Fruit fly (Drosophila melanogaster) whole organism, prepupa: ENCODE results near the gene CG33640.
A peak's percentile ranks its signal among the peaks of the same experiment; 100 is the strongest.

ENCODE experiments used
- CG11902 ChIP-seq: fragments of 200-800 bp; sonication (Bioruptor generic); optimal IDR thresholded peaks from 3 replicates; lab custom pipeline; 2016; ENCODE audit warnings: missing biosample characterization, missing genetic modification characterization
- Eip75B ChIP-seq: fragments of 200-800 bp; sonication (Bioruptor generic); optimal IDR thresholded peaks from 3 replicates; lab custom pipeline; 2016; ENCODE audit warnings: missing biosample characterization, missing genetic modification characterization

- TF ChIP-seq CG11902 (GFP tag; lab: Kevin White, UChicago) (peak; percentile 95), Eip75B (peak; percentile 85)
Observed at dm6 chr2L:13547738-13548726, 20.4 kb downstream of the CG33640 start.
